Fruit fly (Drosophila melanogaster) whole organism, embryonic: ENCODE results near the gene CG13131.
A peak's percentile ranks its signal among the peaks of the same experiment; 100 is the strongest.

Experiments used
- Abd-B ChIP-seq: fragments of 200-800 bp; sonication (Bioruptor generic); optimal IDR thresholded peaks from 2 replicates; lab custom pipeline; 2018; ENCODE audit warnings: missing biosample characterization, mild to moderate bottlenecking, missing genetic modification characterization, moderate library complexity
- Antp ChIP-seq: fragments of 200-800 bp; sonication (Bioruptor generic); optimal IDR thresholded peaks from 3 replicates; lab custom pipeline; 2016; ENCODE audit warnings: missing biosample characterization, missing genetic modification characterization
- B-H2 ChIP-seq: fragments of 200-800 bp; sonication (Bioruptor generic); optimal IDR thresholded peaks from 2 replicates; lab custom pipeline; 2018; ENCODE audit warnings: missing biosample characterization, mild to moderate bottlenecking, missing genetic modification characterization
- CG10654 ChIP-seq: fragments of 200-800 bp; sonication (Bioruptor generic); optimal IDR thresholded peaks from 2 replicates; lab custom pipeline; 2016; ENCODE audit warnings: missing biosample characterization, missing genetic modification characterization
- CG11696 ChIP-seq: fragments of 200-800 bp; sonication (Bioruptor generic); IDR thresholded peaks from 2 replicates; pipeline ENCODE4 v1.3.6; 2022; ENCODE audit warnings: missing biosample characterization, missing genetic modification characterization
- CG14710 ChIP-seq: fragments of 200-800 bp; sonication (Bioruptor generic); optimal IDR thresholded peaks from 3 replicates; lab custom pipeline; 2019; ENCODE audit warnings: missing biosample characterization, mild to moderate bottlenecking, missing genetic modification characterization, moderate library complexity
- CG15514 ChIP-seq: fragments of 200-800 bp; sonication (Bioruptor generic); optimal IDR thresholded peaks from 3 replicates; lab custom pipeline; 2017; ENCODE audit warnings: missing biosample characterization, missing genetic modification characterization, mild to moderate bottlenecking, moderate library complexity, missing genetic modification reagents
- CG17385 ChIP-seq: fragments of 200-800 bp; sonication (Bioruptor generic); optimal IDR thresholded peaks from 3 replicates; lab custom pipeline; 2018; ENCODE audit warnings: missing biosample characterization, mild to moderate bottlenecking, missing genetic modification characterization
- CG17612 ChIP-seq: fragments of 200-800 bp; sonication (Bioruptor generic); IDR thresholded peaks from 2 replicates; pipeline ENCODE4 v1.3.6; 2022; ENCODE audit warnings: missing biosample characterization, missing genetic modification characterization
- CG17802 ChIP-seq: fragments of 200-800 bp; sonication (Bioruptor generic); optimal IDR thresholded peaks from 2 replicates; lab custom pipeline; 2018; ENCODE audit warnings: missing biosample characterization, mild to moderate bottlenecking, missing genetic modification characterization, moderate library complexity
- CG1832 ChIP-seq: fragments of 200-800 bp; sonication (Bioruptor generic); optimal IDR thresholded peaks from 2 replicates; lab custom pipeline; 2017; ENCODE audit warnings: missing biosample characterization, mild to moderate bottlenecking, missing genetic modification characterization, inconsistent platforms
- CG2129 ChIP-seq: fragments of 200-800 bp; sonication (Bioruptor generic); IDR thresholded peaks from 2 replicates; pipeline ENCODE4 v1.3.6; 2022; ENCODE audit warnings: missing biosample characterization, missing genetic modification characterization; ENCODE audit not compliant: partially characterized antibody
- CG30403 ChIP-seq: fragments of 200-800 bp; sonication (Bioruptor generic); optimal IDR thresholded peaks from 3 replicates; lab custom pipeline; 2016; ENCODE audit warnings: missing biosample characterization, missing genetic modification characterization
- CG32767 ChIP-seq: fragments of 200-800 bp; sonication (Bioruptor generic); IDR thresholded peaks from 2 replicates; pipeline ENCODE4 v1.3.6; 2022; ENCODE audit warnings: missing biosample characterization, missing genetic modification characterization
- CG32772 ChIP-seq: fragments of 200-800 bp; sonication (Bioruptor generic); IDR thresholded peaks from 2 replicates; pipeline ENCODE4 v1.3.6; 2022; ENCODE audit warnings: missing biosample characterization, missing genetic modification characterization
- CG4424 ChIP-seq: fragments of 200-800 bp; sonication (Bioruptor generic); optimal IDR thresholded peaks from 3 replicates; lab custom pipeline; 2016; ENCODE audit warnings: missing biosample characterization, missing genetic modification characterization
- CG6683 ChIP-seq: fragments of 200-800 bp; sonication (Bioruptor generic); optimal IDR thresholded peaks from 2 replicates; lab custom pipeline; 2017; ENCODE audit warnings: missing biosample characterization, mild to moderate bottlenecking, missing genetic modification characterization, missing genetic modification reagents
- CG6765 ChIP-seq: fragments of 200-800 bp; sonication (Bioruptor generic); optimal IDR thresholded peaks from 3 replicates; lab custom pipeline; 2017; ENCODE audit warnings: missing biosample characterization, mild to moderate bottlenecking, missing genetic modification characterization
- CG7372 ChIP-seq: fragments of 200-800 bp; sonication (Bioruptor generic); IDR thresholded peaks from 2 replicates; pipeline ENCODE4 v1.3.6; 2022; ENCODE audit warnings: missing biosample characterization, missing genetic modification characterization
- CG9727 ChIP-seq: fragments of 200-800 bp; sonication (Bioruptor generic); optimal IDR thresholded peaks from 3 replicates; lab custom pipeline; 2017; ENCODE audit warnings: missing biosample characterization, mild to moderate bottlenecking, missing genetic modification characterization
- Dbx ChIP-seq: fragments of 200-800 bp; sonication (Bioruptor generic); IDR thresholded peaks from 3 replicates; pipeline ENCODE4 v1.3.6; 2022; ENCODE audit warnings: missing biosample characterization, missing genetic modification characterization
- Doc3 ChIP-seq: fragments of 200-800 bp; sonication (Bioruptor generic); IDR thresholded peaks from 3 replicates; pipeline ENCODE4 v1.3.6; 2022; ENCODE audit warnings: missing biosample characterization, missing genetic modification characterization; ENCODE audit not compliant: partially characterized antibody
- Drgx ChIP-seq: fragments of 200-800 bp; sonication (Bioruptor generic); IDR thresholded peaks from 2 replicates; pipeline ENCODE4 v1.3.6; 2022; ENCODE audit warnings: missing biosample characterization, missing genetic modification characterization
- Hmr ChIP-seq: fragments of 200-800 bp; sonication (Bioruptor generic); optimal IDR thresholded peaks from 3 replicates; lab custom pipeline; 2017; ENCODE audit warnings: mild to moderate bottlenecking, missing biosample characterization, missing genetic modification reagents, missing genetic modification characterization
- Hr51 ChIP-seq, 2 experiments: fragments of 200-800 bp; sonication (Bioruptor generic); optimal IDR thresholded peaks; 2 replicates in 1 of 2; 3 replicates in 1 of 2; lab custom pipeline; 2016 to 2018; ENCODE audit warnings: missing biosample characterization in 2 of 2, missing genetic modification characterization in 2 of 2, mild to moderate bottlenecking in 1 of 2, moderate library complexity in 1 of 2
- Hr78 ChIP-seq, 2 experiments: fragments of 200-800 bp in 1 of 2; fragments of >200 bp in 1 of 2; sonication (Bioruptor generic) in 1 of 2; optimal IDR thresholded peaks; 2 replicates each; lab custom pipeline; 2017 to 2019; ENCODE audit warnings: missing biosample characterization in 2 of 2, missing genetic modification characterization in 2 of 2, mild to moderate bottlenecking in 1 of 2, moderate library complexity in 1 of 2
- NC2α ChIP-seq: fragments of 200-800 bp; sonication (Bioruptor generic); optimal IDR thresholded peaks from 2 replicates; lab custom pipeline; 2016; ENCODE audit warnings: missing biosample characterization, missing genetic modification characterization
- Neu2 ChIP-seq: fragments of 200-800 bp; sonication (Bioruptor generic); optimal IDR thresholded peaks from 3 replicates; lab custom pipeline; 2016; ENCODE audit warnings: missing biosample characterization, missing genetic modification characterization, borderline replicate concordance
- Opbp ChIP-seq: fragments of 200-800 bp; sonication (Bioruptor generic); IDR thresholded peaks from 3 replicates; pipeline ENCODE4 v1.3.6; 2022; ENCODE audit warnings: missing biosample characterization, missing genetic modification characterization; ENCODE audit not compliant: partially characterized antibody
- amos ChIP-seq: fragments of 200-800 bp; sonication (Bioruptor generic); IDR thresholded peaks from 2 replicates; pipeline ENCODE4 v1.3.6; 2022; ENCODE audit warnings: missing biosample characterization, missing genetic modification characterization; ENCODE audit not compliant: partially characterized antibody
- bcd ChIP-seq: fragments of 200-800 bp; sonication (Bioruptor generic); optimal IDR thresholded peaks from 2 replicates; lab custom pipeline; 2017; ENCODE audit warnings: missing biosample characterization, mild to moderate bottlenecking, missing genetic modification characterization
- bsh ChIP-seq, 2 experiments: fragments of 200-800 bp; sonication (Bioruptor generic); optimal IDR thresholded peaks; 2 replicates each; lab custom pipeline; 2017 to 2018; ENCODE audit warnings: mild to moderate bottlenecking in 2 of 2, missing biosample characterization in 2 of 2, missing genetic modification characterization in 2 of 2, moderate library complexity in 1 of 2
- fd3F ChIP-seq: fragments of 200-800 bp; sonication (Bioruptor generic); optimal IDR thresholded peaks from 2 replicates; lab custom pipeline; 2018; ENCODE audit warnings: missing biosample characterization, mild to moderate bottlenecking, missing genetic modification characterization, moderate library complexity
- gce ChIP-seq: fragments of 200-800 bp; sonication (Bioruptor generic); IDR thresholded peaks from 3 replicates; pipeline ENCODE4 v1.3.6; 2022; ENCODE audit warnings: missing biosample characterization, missing genetic modification characterization
- grau ChIP-seq: fragments of 200-800 bp; optimal IDR thresholded peaks from 3 replicates; lab custom pipeline; 2019; ENCODE audit warnings: missing biosample characterization, mild to moderate bottlenecking, missing genetic modification characterization, moderate library complexity
- h ChIP-seq: fragments of >200 bp; optimal IDR thresholded peaks from 2 replicates; lab custom pipeline; 2017
- jigr1 ChIP-seq: fragments of 200-800 bp; sonication (Bioruptor generic); IDR thresholded peaks from 3 replicates; pipeline ENCODE4 v1.3.6; 2022; ENCODE audit warnings: missing biosample characterization, missing genetic modification characterization
- jumu ChIP-seq: fragments of 200-800 bp; sonication (Bioruptor generic); optimal IDR thresholded peaks from 3 replicates; lab custom pipeline; 2016; ENCODE audit warnings: missing biosample characterization, missing genetic modification characterization
- maf-S ChIP-seq: fragments of 200-800 bp; sonication (Bioruptor generic); optimal IDR thresholded peaks from 2 replicates; lab custom pipeline; 2016; ENCODE audit warnings: missing biosample characterization, missing genetic modification characterization
- mirr ChIP-seq: fragments of 200-800 bp; sonication (Bioruptor generic); optimal IDR thresholded peaks from 3 replicates; lab custom pipeline; 2018; ENCODE audit warnings: missing biosample characterization, mild to moderate bottlenecking, missing genetic modification characterization
- nerfin-1 ChIP-seq: fragments of 200-800 bp; sonication (Bioruptor generic); optimal IDR thresholded peaks from 3 replicates; lab custom pipeline; 2019; ENCODE audit warnings: missing biosample characterization, mild to moderate bottlenecking, missing genetic modification characterization, moderate library complexity
- nerfin-2 ChIP-seq: fragments of 200-800 bp; sonication (Bioruptor generic); IDR thresholded peaks from 2 replicates; pipeline ENCODE4 v1.3.6; 2022; ENCODE audit warnings: missing biosample characterization, missing genetic modification characterization; ENCODE audit not compliant: partially characterized antibody
- sisA ChIP-seq: fragments of 200-800 bp; sonication (Bioruptor generic); IDR thresholded peaks from 2 replicates; pipeline ENCODE4 v1.3.6; 2022; ENCODE audit warnings: missing biosample characterization, missing genetic modification characterization
- ssp ChIP-seq: fragments of 200-800 bp; sonication (Bioruptor generic); IDR thresholded peaks from 2 replicates; pipeline ENCODE4 v1.3.6; 2022; ENCODE audit warnings: missing biosample characterization, missing genetic modification characterization
- tll ChIP-seq, 2 experiments: fragments of 200-800 bp in 1 of 2; fragments of >200 bp in 1 of 2; sonication (Bioruptor generic) in 1 of 2; optimal IDR thresholded peaks; 2 replicates each; lab custom pipeline; 2017 to 2019; ENCODE audit warnings: missing biosample characterization in 2 of 2, missing genetic modification characterization in 2 of 2, mild to moderate bottlenecking in 1 of 2, moderate library complexity in 1 of 2
- twi ChIP-seq: fragments of 200-800 bp; optimal IDR thresholded peaks from 2 replicates; lab custom pipeline; 2019; ENCODE audit warnings: missing biosample characterization, mild to moderate bottlenecking, missing genetic modification characterization, moderate library complexity
- zf30C ChIP-seq: fragments of 200-800 bp; sonication (Bioruptor generic); optimal IDR thresholded peaks from 3 replicates; lab custom pipeline; 2018; ENCODE audit warnings: missing biosample characterization, mild to moderate bottlenecking, missing genetic modification characterization

The CG13131 gene

dm6 chr2L:10009800-10010658 lies 7.2 kb downstream of the CG13131 start (continued):
- TF ChIP-seq CG17802 (tag; lab: Kevin White, UChicago): peak; percentile 87
- TF ChIP-seq grau (tag; lab: Kevin White, UChicago): peak; percentile 96
- peak; percentile 84 for TF ChIP-seq CG15514 (GFP tag; lab: Kevin White, UChicago)
- peak; percentile 95 for TF ChIP-seq CG10654 (GFP tag; lab: Kevin White, UChicago)
- TF ChIP-seq bsh (GFP tag; optimal IDR thresholded peaks at IDR 0.05; lab: Kevin White, UChicago): peak; percentile 97
- TF ChIP-seq amos (GFP tag; lab: Robert Waterston, UW): 0 out of 2 replicates have a peak, but pooled peaks have one; percentile 17
- peak; percentile 97 for TF ChIP-seq maf-S (GFP tag; lab: Kevin White, UChicago)
- TF ChIP-seq zf30C (GFP tag; lab: Kevin White, UChicago): no peak
- peak; percentile 97 for TF ChIP-seq CG32772
- peak; percentile 92 for TF ChIP-seq twi (tag; lab: Kevin White, UChicago)
- peak; percentile 92 for TF ChIP-seq CG6765
- TF ChIP-seq h (lab: Kevin White, UChicago): no peak
- TF ChIP-seq CG9727 (GFP tag; lab: Kevin White, UChicago): peak; percentile 95
- TF ChIP-seq CG7372 (GFP tag; lab: Robert Waterston, UW): peak; percentile 97
- TF ChIP-seq NC2α (GFP tag; lab: Kevin White, UChicago): peak; percentile 94
- peak; percentile 95 for TF ChIP-seq B-H2 (GFP tag; lab: Kevin White, UChicago)
- TF ChIP-seq CG32767 (GFP tag; lab: Robert Waterston, UW): peak; percentile 94
- peak; percentile 96 for TF ChIP-seq fd3F
- no peak for TF ChIP-seq Hr78 (GFP tag; optimal IDR thresholded peaks at IDR 0.05; lab: Kevin White, UChicago)
- TF ChIP-seq CG30403 (GFP tag; lab: Kevin White, UChicago): peak; percentile 98
- TF ChIP-seq Doc3: no peak
- peak; percentile 93 for TF ChIP-seq CG17385 (GFP tag; lab: Kevin White, UChicago)
- peak; percentile 95 for TF ChIP-seq CG17612
- TF ChIP-seq bcd (GFP tag; lab: Kevin White, UChicago): peak; percentile 96
- TF ChIP-seq ssp (GFP tag; lab: Robert Waterston, UW): peak; percentile 90
- peak; percentile 96 to 97 for TF ChIP-seq Hr51 (GFP tag; optimal IDR thresholded peaks at IDR 0.05; lab: Kevin White, UChicago)
- TF ChIP-seq Abd-B (GFP tag; lab: Kevin White, UChicago): peak; percentile 95
- TF ChIP-seq mirr (GFP tag; lab: Kevin White, UChicago): peak; percentile 96
- TF ChIP-seq CG14710 (tag; lab: Kevin White, UChicago): peak; percentile 89
- peak; percentile 83 for TF ChIP-seq CG1832 (GFP tag; lab: Kevin White, UChicago)
- no peak for TF ChIP-seq tll (GFP tag; optimal IDR thresholded peaks at IDR 0.05; lab: Kevin White, UChicago)
- peak; percentile 99 for TF ChIP-seq Dbx (GFP tag; lab: Robert Waterston, UW)
- TF ChIP-seq CG11696: peak; percentile 90
- peak; percentile 99 for TF ChIP-seq Antp (GFP tag; lab: Kevin White, UChicago)
- no peak for TF ChIP-seq CG2129 (GFP tag; lab: Robert Waterston, UW)
- TF ChIP-seq gce: peak; percentile 95
- TF ChIP-seq CG4424 (GFP tag; lab: Kevin White, UChicago): peak; percentile 95
- TF ChIP-seq Drgx (GFP tag; lab: Robert Waterston, UW): peak; percentile 99
- TF ChIP-seq sisA (GFP tag; lab: Robert Waterston, UW): peak; percentile 97
- TF ChIP-seq nerfin-2: no peak
- TF ChIP-seq CG6683 (GFP tag; lab: Kevin White, UChicago): peak; percentile 90
- peak; percentile 98 for TF ChIP-seq jumu
- peak; percentile 89 for TF ChIP-seq jigr1 (GFP tag; lab: Robert Waterston, UW)
- TF ChIP-seq nerfin-1 (tag; lab: Kevin White, UChicago): peak; percentile 88
- peak; percentile 97 for TF ChIP-seq Hmr (GFP tag; lab: Kevin White, UChicago)
- no peak for TF ChIP-seq Opbp
- peak; percentile 80 for TF ChIP-seq Neu2 (GFP tag; lab: Kevin White, UChicago)
